Worm (Caenorhabditis elegans) whole organism, mixed stage, embryonic: ENCODE data around the gene C56A3.4.

Source experiments
- blmp-1 ChIP-seq: fragments of 150-350 bp; optimal IDR thresholded peaks from 2 replicates; lab custom pipeline; 2014; ENCODE audit warnings: missing biosample characterization, missing genetic modification characterization
- drap-1 ChIP-seq: fragments of 200-800 bp; sonication (Bioruptor generic); optimal IDR thresholded peaks from 3 replicates; lab custom pipeline; 2018; ENCODE audit warnings: mild to moderate bottlenecking, missing genetic modification characterization, missing compliant biosample characterization
- elt-3 ChIP-seq: fragments of 150-350 bp; optimal IDR thresholded peaks from 2 replicates; lab custom pipeline; 2014; ENCODE audit warnings: missing biosample characterization, missing genetic modification characterization
- flh-1 ChIP-seq: fragments of 200-800 bp; sonication (Bioruptor generic); optimal IDR thresholded peaks from 2 replicates; lab custom pipeline; 2018; ENCODE audit warnings: mild to moderate bottlenecking, missing genetic modification characterization, moderate library complexity, missing compliant biosample characterization
- lin-13 ChIP-seq: fragments of 150-350 bp; optimal IDR thresholded peaks from 2 replicates; lab custom pipeline; 2014; ENCODE audit warnings: missing biosample characterization, missing genetic modification characterization
- lin-32 ChIP-seq: fragments of 200-800 bp; sonication (Bioruptor generic); optimal IDR thresholded peaks from 2 replicates; lab custom pipeline; 2018; ENCODE audit warnings: mild to moderate bottlenecking, missing genetic modification characterization, missing compliant biosample characterization
- nhr-12 ChIP-seq: fragments of 150-350 bp; optimal IDR thresholded peaks from 2 replicates; lab custom pipeline; 2014; ENCODE audit warnings: missing biosample characterization, missing genetic modification characterization
- nhr-237 ChIP-seq: fragments of 150-350 bp; optimal IDR thresholded peaks from 2 replicates; lab custom pipeline; 2014; ENCODE audit warnings: missing biosample characterization, missing genetic modification characterization
- pha-4 ChIP-seq: fragments of 150-350 bp; optimal IDR thresholded peaks from 2 replicates; lab custom pipeline; 2018; ENCODE audit warnings: missing biosample characterization, missing genetic modification reagents, missing genetic modification characterization
- tbx-8 ChIP-seq: fragments of 200-800 bp; sonication (Bioruptor generic); optimal IDR thresholded peaks from 2 replicates; lab custom pipeline; 2018; ENCODE audit warnings: mild to moderate bottlenecking, missing genetic modification characterization, moderate library complexity, missing compliant biosample characterization
- unc-120 ChIP-seq: sonication (generic microtip); optimal IDR thresholded peaks from 2 replicates; lab custom pipeline; 2017; ENCODE audit warnings: missing genetic modification characterization, missing compliant biosample characterization; ENCODE audit not compliant: poor library complexity, severe bottlenecking
- unc-39 ChIP-seq: fragments of 150-350 bp; optimal IDR thresholded peaks from 2 replicates; lab custom pipeline; 2014; ENCODE audit warnings: missing biosample characterization, missing genetic modification characterization
- unc-62 ChIP-seq: fragments of 150-350 bp; optimal IDR thresholded peaks from 2 replicates; lab custom pipeline; 2014; ENCODE audit warnings: missing biosample characterization, missing genetic modification reagents, missing genetic modification characterization

DNA sequence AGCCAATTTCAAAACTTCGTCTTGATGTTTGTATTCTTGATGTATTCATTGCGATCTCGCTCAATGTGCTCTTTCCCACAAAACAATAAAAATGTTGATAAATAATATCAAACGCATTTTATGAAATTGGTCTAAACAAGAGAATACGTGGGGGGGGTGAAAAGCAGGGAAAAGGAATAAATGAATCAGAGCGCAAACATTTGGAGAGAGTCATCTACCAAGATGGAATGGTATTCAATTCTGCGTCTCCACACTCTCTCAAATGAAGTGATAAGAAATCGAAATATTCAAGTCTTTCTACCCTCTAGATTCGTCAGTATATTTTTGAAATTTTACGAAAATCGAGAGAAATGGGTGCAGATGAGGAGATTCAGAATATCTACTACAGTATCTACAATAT lies 29.1 kb upstream of the C56A3.4 start, which contains the start of gene C50B8.5:
- TF ChIP-seq blmp-1 (tag; lab: Kevin White, UChicago) = no peak
- TF ChIP-seq tbx-8 (GFP tag; lab: Kevin White, UChicago) = no peak
- TF ChIP-seq unc-120 = no peak
- no peak for TF ChIP-seq pha-4
- no peak for TF ChIP-seq lin-32 (GFP tag; lab: Kevin White, UChicago)
- no peak for TF ChIP-seq flh-1
- no peak for TF ChIP-seq unc-62 (GFP tag; lab: Kevin White, UChicago)
- no peak for TF ChIP-seq elt-3
- no peak for TF ChIP-seq nhr-12
- TF ChIP-seq nhr-237 (tag; lab: Kevin White, UChicago) = no peak
- no peak for TF ChIP-seq unc-39
- no peak for TF ChIP-seq lin-13 (tag; lab: Kevin White, UChicago)
- TF ChIP-seq drap-1 (GFP tag; lab: Kevin White, UChicago) = no peak
